Fruit fly (Drosophila melanogaster): ENCODE data around the gene jumu.
A peak's percentile ranks its signal among the peaks of the same experiment; 100 is the strongest.
"Not testable (repeated sequence)": the region's sequence is repeated elsewhere in the genome, so short reads cannot be mapped to it uniquely, and the experiment has no call there.

Gene jumu

DNA sequence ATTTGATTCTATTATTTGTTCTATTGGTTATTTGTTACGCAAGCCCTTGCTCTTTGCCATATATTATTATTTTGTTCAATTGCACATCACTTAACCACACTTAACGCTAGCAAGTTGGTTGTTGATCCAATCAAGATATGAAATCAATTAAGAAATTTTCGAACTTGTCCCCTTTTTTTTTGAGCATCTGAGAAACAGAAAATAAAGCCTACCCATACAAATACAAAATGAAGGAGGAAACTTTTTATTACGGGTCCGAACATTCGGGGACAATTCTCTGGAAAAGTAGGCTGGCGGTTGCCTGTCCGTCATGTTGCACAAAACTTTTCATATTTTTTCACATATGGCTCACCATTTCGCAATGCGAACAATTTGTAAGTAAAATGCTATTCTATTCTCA lies 11.9 kb upstream of the jumu start, which contains the start of gene CG12592:
CG12592 (plus strand) TSS at position 301 of the 400 bp plus-strand sequence.
- not testable (repeated sequence) for TF ChIP-seq cnc (optimal IDR thresholded peaks at IDR 0.05); Crg-1 (GFP tag; optimal IDR thresholded peaks at IDR 0.05); CG14711 (tag; optimal IDR thresholded peaks at IDR 0.05)

dm6 chr3R:10340649-10341048 lies 9.3 kb upstream of the jumu start, which contains the start of gene CG18545:
CG18545 (plus strand) TSS chr3R:10340949.
- not testable (repeated sequence) for TF ChIP-seq CG12768, cic, toe (GFP tag; optimal IDR thresholded peaks at IDR 0.05)

- not testable (repeated sequence) for TF ChIP-seq CG7101 (tag; optimal IDR thresholded peaks at IDR 0.05); CG11617 (GFP tag; optimal IDR thresholded peaks at IDR 0.05); Mnt (GFP tag; optimal IDR thresholded peaks at IDR 0.05)
Observed at dm6 chr3R:10348461-10348860, 1.5 kb upstream of the jumu start, which contains the start of gene CG31406. CG31406 (plus strand) TSS chr3R:10348761.

DNA sequence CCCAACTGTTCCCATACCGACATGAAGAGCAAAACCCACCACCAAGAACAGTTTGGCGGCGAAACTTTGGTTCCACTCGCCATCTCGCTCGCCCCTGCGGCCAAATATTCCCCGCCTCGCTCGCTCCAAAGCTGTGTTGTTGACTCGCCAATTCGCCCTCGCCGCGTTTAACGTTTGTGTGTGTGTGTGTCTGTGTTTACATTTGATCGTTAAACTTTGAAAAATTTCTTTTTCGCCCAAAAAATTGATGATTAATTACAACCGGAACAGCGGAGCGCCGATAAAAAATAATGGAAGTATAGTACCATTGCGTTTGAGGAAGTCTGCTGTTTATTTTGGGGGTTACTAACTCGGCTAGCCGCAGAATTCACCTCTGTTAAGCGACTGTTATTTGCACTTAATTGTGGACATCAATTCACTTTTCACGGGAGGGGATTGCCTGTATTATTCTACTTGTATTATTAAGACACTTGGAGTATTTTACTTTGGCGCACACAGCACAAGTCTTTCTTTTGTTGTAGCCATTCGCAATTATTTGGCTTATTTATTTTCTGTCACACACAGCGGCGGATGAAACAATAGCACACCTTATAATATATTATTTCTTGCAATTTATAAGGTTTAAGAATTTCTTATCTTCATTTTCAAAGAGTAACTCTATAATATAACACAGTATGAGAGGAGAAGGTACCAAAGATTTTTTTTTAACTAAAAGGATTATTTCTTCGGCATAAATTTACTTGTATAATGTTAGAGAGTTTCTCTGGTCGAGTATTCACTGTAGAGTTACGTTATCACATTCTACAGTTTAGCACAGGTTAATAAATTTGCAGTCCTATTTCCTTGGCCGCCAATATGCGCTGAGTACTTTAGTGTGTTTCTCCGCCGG lies 1.0 kb downstream of the jumu start:
- no peak for TF ChIP-seq ovo (GFP tag; optimal IDR thresholded peaks at IDR 0.05)
- peak; percentile 34 for TF ChIP-seq Hr96 (GFP tag; optimal IDR thresholded peaks at IDR 0.05)
- TF ChIP-seq bab1 (GFP tag; optimal IDR thresholded peaks at IDR 0.05) = peak; percentile 80
- TF ChIP-seq Crg-1 (GFP tag; optimal IDR thresholded peaks at IDR 0.05) = peak; percentile 59
- TF ChIP-seq CG12768 (GFP tag; optimal IDR thresholded peaks at IDR 0.05) = peak; percentile 55
- peak; percentile 52 for TF ChIP-seq CG1620 (GFP tag; optimal IDR thresholded peaks at IDR 0.05)
- peak; percentile 72 for TF ChIP-seq CG33017 (tag; optimal IDR thresholded peaks at IDR 0.05)
- peak; percentile 40 for TF ChIP-seq cic (GFP tag; optimal IDR thresholded peaks at IDR 0.05)
- TF ChIP-seq Mnt (GFP tag; optimal IDR thresholded peaks at IDR 0.05) = peak; percentile 47
- peak; percentile 69 for TF ChIP-seq CG7101 (tag; optimal IDR thresholded peaks at IDR 0.05)
- TF ChIP-seq pad (GFP tag; optimal IDR thresholded peaks at IDR 0.05) = peak; percentile 100
- peak; percentile 7 for TF ChIP-seq Clk (GFP tag; optimal IDR thresholded peaks at IDR 0.05)
- no peak for TF ChIP-seq tj (GFP tag; optimal IDR thresholded peaks at IDR 0.05)
- TF ChIP-seq toe (GFP tag; optimal IDR thresholded peaks at IDR 0.05) = peak; percentile 35
- TF ChIP-seq cnc (optimal IDR thresholded peaks at IDR 0.05) = no peak
- peak; percentile 87 for TF ChIP-seq kay (GFP tag; ENCODE audit: borderline replicate concordance)
- TF ChIP-seq CG5204 (GFP tag; optimal IDR thresholded peaks at IDR 0.05) = peak; percentile 58
- TF ChIP-seq CG7045 (GFP tag; optimal IDR thresholded peaks at IDR 0.05) = peak; percentile 54
- TF ChIP-seq CG14711 (tag; optimal IDR thresholded peaks at IDR 0.05) = peak; percentile 74
- peak; percentile 49 for TF ChIP-seq CG11617 (GFP tag; optimal IDR thresholded peaks at IDR 0.05)

- TF ChIP-seq tj (GFP tag; optimal IDR thresholded peaks at IDR 0.05) (peak; percentile 92), Mnt (GFP tag; optimal IDR thresholded peaks at IDR 0.05) (no peak), cic (GFP tag; optimal IDR thresholded peaks at IDR 0.05) (peak; percentile 36), kay (GFP tag; ENCODE audit: borderline replicate concordance) (no peak), CG14711 (tag; optimal IDR thresholded peaks at IDR 0.05) (no peak), CG33017 (tag; optimal IDR thresholded peaks at IDR 0.05) (peak; percentile 43), CG7045 (GFP tag; optimal IDR thresholded peaks at IDR 0.05) (no peak), CG11617 (GFP tag; optimal IDR thresholded peaks at IDR 0.05) (no peak), CG12768 (GFP tag; optimal IDR thresholded peaks at IDR 0.05) (peak; percentile 15), Hr96 (GFP tag; optimal IDR thresholded peaks at IDR 0.05) (no peak), CG5204 (GFP tag; optimal IDR thresholded peaks at IDR 0.05) (no peak), Crg-1 (GFP tag; optimal IDR thresholded peaks at IDR 0.05) (no peak), CG1620 (GFP tag; optimal IDR thresholded peaks at IDR 0.05) (no peak), CG7101 (tag; optimal IDR thresholded peaks at IDR 0.05) (no peak), ovo (GFP tag; optimal IDR thresholded peaks at IDR 0.05) (no peak), Clk (GFP tag; optimal IDR thresholded peaks at IDR 0.05) (no peak), bab1 (GFP tag; optimal IDR thresholded peaks at IDR 0.05) (no peak), pad (GFP tag; optimal IDR thresholded peaks at IDR 0.05) (peak; percentile 93), toe (GFP tag; optimal IDR thresholded peaks at IDR 0.05) (peak; percentile 38), cnc (optimal IDR thresholded peaks at IDR 0.05) (no peak)
Observed at dm6 chr3R:10351960-10352458, 2.0 kb downstream of the jumu start.

- TF ChIP-seq CG11617 (GFP tag; optimal IDR thresholded peaks at IDR 0.05) = no peak
- TF ChIP-seq Mnt (GFP tag; optimal IDR thresholded peaks at IDR 0.05) = no peak
- no peak for TF ChIP-seq tj (GFP tag; optimal IDR thresholded peaks at IDR 0.05)
- no peak for TF ChIP-seq cic (GFP tag; optimal IDR thresholded peaks at IDR 0.05)
- no peak for TF ChIP-seq CG7101 (tag; optimal IDR thresholded peaks at IDR 0.05)
- TF ChIP-seq ovo (GFP tag; optimal IDR thresholded peaks at IDR 0.05) = no peak
- no peak for TF ChIP-seq kay (GFP tag; ENCODE audit: borderline replicate concordance)
- TF ChIP-seq cnc (optimal IDR thresholded peaks at IDR 0.05) = no peak
- TF ChIP-seq CG1620 (GFP tag; optimal IDR thresholded peaks at IDR 0.05) = no peak
- no peak for TF ChIP-seq toe (GFP tag; optimal IDR thresholded peaks at IDR 0.05)
- no peak for TF ChIP-seq bab1 (GFP tag; optimal IDR thresholded peaks at IDR 0.05)
- TF ChIP-seq pad (GFP tag; optimal IDR thresholded peaks at IDR 0.05) = no peak
- TF ChIP-seq Hr96 (GFP tag; optimal IDR thresholded peaks at IDR 0.05) = no peak
- TF ChIP-seq Crg-1 (GFP tag; optimal IDR thresholded peaks at IDR 0.05) = no peak
- TF ChIP-seq CG14711 (tag; optimal IDR thresholded peaks at IDR 0.05) = no peak
Observed at dm6 chr3R:10352844-10353243, 2.9 kb downstream of the jumu start.

All from whole organism, adult.